Worm (Caenorhabditis elegans): Measurements from ENCODE around the gene helq-1.

The helq-1 gene

ce11 chrIII:600316-600932 is 13.5 kb upstream of the helq-1 start, which contains the start of gene lec-6 (continued):
- TF ChIP-seq snpc-4 (tag; optimal IDR thresholded peaks at IDR 0.05): no peak
- no peak for TF ChIP-seq hmg-1.1 (GFP tag; IDR thresholded peaks at IDR 0.05)
- TF ChIP-seq fos-1 (tag; optimal IDR thresholded peaks at IDR 0.05): peak; percentile 69
- TF ChIP-seq lin-29 (GFP tag; IDR thresholded peaks at IDR 0.05): no peak

- TF ChIP-seq daf-19 (GFP tag; conservative IDR thresholded peaks at IDR 0.05) (no peak), ceh-28 (tag; optimal IDR thresholded peaks at IDR 0.05) (no peak), tra-1 (GFP tag; IDR thresholded peaks at IDR 0.05) (no peak), nhr-42 (GFP tag; IDR thresholded peaks at IDR 0.05) (no peak), attf-4 (tag; optimal IDR thresholded peaks at IDR 0.05) (no peak), lir-3 (tag; optimal IDR thresholded peaks at IDR 0.05) (no peak), dve-1 (tag; optimal IDR thresholded peaks at IDR 0.05; ENCODE audit: insufficient read depth) (peak; percentile 70), mdl-1 (tag; optimal IDR thresholded peaks at IDR 0.05) (no peak), mdt-29 (GFP tag; IDR thresholded peaks at IDR 0.05) (no peak), tag-97 (GFP tag; IDR thresholded peaks at IDR 0.05) (no peak), F10B5.3 (tag; optimal IDR thresholded peaks at IDR 0.05) (no peak), hlh-11 (tag; optimal IDR thresholded peaks at IDR 0.05) (peak; percentile 18), lim-7 (GFP tag; IDR thresholded peaks at IDR 0.05) (no peak), arid-1 (GFP tag; conservative IDR thresholded peaks at IDR 0.05) (no peak), nhr-28 (tag; optimal IDR thresholded peaks at IDR 0.05) (no peak), R02D3.7 (tag; optimal IDR thresholded peaks at IDR 0.05) (no peak), dmd-6 (GFP tag; IDR thresholded peaks at IDR 0.05) (no peak; the same call in 1 of the 2 replicates), rbr-2 (tag; optimal IDR thresholded peaks at IDR 0.05) (no peak), nhr-10 (tag; optimal IDR thresholded peaks at IDR 0.05) (peak; percentile 1), nhr-6 (tag; optimal IDR thresholded peaks at IDR 0.05) (no peak), nhr-237 (tag; optimal IDR thresholded peaks at IDR 0.05) (no peak), egl-43 (GFP tag; IDR thresholded peaks at IDR 0.05) (no peak), ztf-11 (tag; optimal IDR thresholded peaks at IDR 0.05) (no peak), php-3 (GFP tag; IDR thresholded peaks at IDR 0.05) (no peak), Y5F2A.4 (GFP tag; optimal IDR thresholded peaks at IDR 0.05) (no peak), unc-130 (GFP tag; optimal IDR thresholded peaks at IDR 0.05) (no peak), dmd-9 (GFP tag; IDR thresholded peaks at IDR 0.05) (no peak), lin-38 (GFP tag; IDR thresholded peaks at IDR 0.05) (no peak), ceh-62 (tag; optimal IDR thresholded peaks at IDR 0.05) (no peak), snpc-4 (tag; optimal IDR thresholded peaks at IDR 0.05) (no peak), F49E8.2 (tag; optimal IDR thresholded peaks at IDR 0.05; ENCODE audit: borderline replicate concordance) (no peak), madf-5 (GFP tag; IDR thresholded peaks at IDR 0.05) (no peak), dmd-8 (GFP tag; IDR thresholded peaks at IDR 0.05) (no peak), pqm-1 (tag; optimal IDR thresholded peaks at IDR 0.05) (no peak), egl-27 (tag; optimal IDR thresholded peaks at IDR 0.05) (no peak), nhr-25 (tag; optimal IDR thresholded peaks at IDR 0.05; ENCODE audit: borderline replicate concordance, insufficient read depth) (no peak), daf-12 (tag; optimal IDR thresholded peaks at IDR 0.05) (no peak), ceh-82 (tag; optimal IDR thresholded peaks at IDR 0.05) (no peak), nhr-11 (tag; optimal IDR thresholded peaks at IDR 0.05) (no peak), zip-2 (tag; optimal IDR thresholded peaks at IDR 0.05) (no peak), unc-39 (tag; optimal IDR thresholded peaks at IDR 0.05) (no peak), F26F4.8 (GFP tag; conservative IDR thresholded peaks at IDR 0.05) (no peak), zfp-3 (GFP tag; conservative IDR thresholded peaks at IDR 0.05) (0 out of 2 replicates have a peak, but pooled peaks have one; percentile 52), lin-39 (tag; optimal IDR thresholded peaks at IDR 0.05) (no peak), ceh-32 (tag; optimal IDR thresholded peaks at IDR 0.05; ENCODE audit: poor library complexity) (no peak), nhr-76 (tag; optimal IDR thresholded peaks at IDR 0.05) (no peak), duxl-1 (tag; optimal IDR thresholded peaks at IDR 0.05; ENCODE audit: poor library complexity) (no peak)
Measured at ce11 chrIII:599279-599678, 12.4 kb upstream of the helq-1 start.

Data from whole organism, L4 larva.